Worm (Caenorhabditis elegans): ENCODE data around the gene idpa-3.

idpa-3 gene

DNA sequence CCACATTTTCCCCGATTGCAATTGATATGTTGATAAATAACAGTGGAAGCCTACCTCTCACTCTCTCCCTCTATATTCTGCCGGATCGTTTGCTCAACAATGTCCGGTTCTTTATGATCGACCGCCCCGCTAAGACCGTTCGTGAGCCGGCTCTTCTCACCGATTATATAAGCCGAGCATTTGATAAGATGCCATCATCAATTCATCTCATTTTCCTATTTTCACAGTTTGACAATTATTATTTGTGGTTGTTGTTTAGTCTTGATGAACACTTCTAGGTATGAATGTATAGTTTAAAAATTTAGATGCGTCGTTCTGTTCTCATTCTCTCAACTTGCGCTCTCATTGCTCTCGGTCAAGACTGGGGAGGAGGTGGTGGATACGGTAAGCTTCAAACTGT is at the start of gene idpa-3:
idpa-3 (plus strand) TSS at position 301 of the 400 bp plus-strand sequence.
- TF ChIP-seq blmp-1 (tag; optimal IDR thresholded peaks at IDR 0.05; ENCODE audit: insufficient read depth) (no peak), lin-11 (tag; optimal IDR thresholded peaks at IDR 0.05) (no peak), nhr-10 (tag; optimal IDR thresholded peaks at IDR 0.05) (no peak), ceh-16 (tag; optimal IDR thresholded peaks at IDR 0.05) (no peak), sma-9 (GFP tag; optimal IDR thresholded peaks at IDR 0.05) (no peak), sma-9 (tag; optimal IDR thresholded peaks at IDR 0.05) (no peak), dmd-4 (tag; optimal IDR thresholded peaks at IDR 0.05) (no peak), nhr-12 (tag; optimal IDR thresholded peaks at IDR 0.05) (no peak), nhr-77 (tag; optimal IDR thresholded peaks at IDR 0.05) (no peak), C34F6.9 (tag; optimal IDR thresholded peaks at IDR 0.05) (no peak), peb-1 (tag; optimal IDR thresholded peaks at IDR 0.05) (no peak), sem-4 (tag; optimal IDR thresholded peaks at IDR 0.05) (no peak)

DNA sequence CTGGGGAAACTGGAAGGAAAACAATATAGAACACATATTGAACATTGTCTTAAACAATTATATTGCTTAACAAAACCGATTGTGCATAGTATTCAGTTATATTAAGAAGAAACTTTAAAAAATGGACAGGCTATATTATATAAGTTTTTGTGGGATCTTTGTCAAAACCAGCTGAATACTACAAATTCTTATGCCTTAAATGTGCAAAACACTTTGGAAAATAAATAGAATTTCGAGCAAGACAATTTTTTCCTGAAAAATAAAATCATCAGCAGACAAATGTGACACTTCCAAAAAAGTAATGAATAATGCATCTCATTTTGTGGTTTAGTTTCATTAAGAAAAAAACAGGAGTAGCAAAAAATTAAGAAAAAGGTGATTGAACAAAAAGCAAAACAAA is 38.8 kb upstream of the idpa-3 start:
- no peak for TF ChIP-seq lsy-2 (tag; optimal IDR thresholded peaks at IDR 0.05)
- no peak for TF ChIP-seq sma-3 (GFP tag; optimal IDR thresholded peaks at IDR 0.05)
- TF ChIP-seq ceh-16 (tag; optimal IDR thresholded peaks at IDR 0.05), result no peak
- TF ChIP-seq mbf-1 (tag; optimal IDR thresholded peaks at IDR 0.05), result no peak
- TF ChIP-seq nhr-129 (tag; optimal IDR thresholded peaks at IDR 0.05), result no peak
- TF ChIP-seq fos-1 (tag; optimal IDR thresholded peaks at IDR 0.05), result no peak
- TF ChIP-seq nhr-6 (tag; optimal IDR thresholded peaks at IDR 0.05), result no peak
- TF ChIP-seq unc-39 (tag; optimal IDR thresholded peaks at IDR 0.05), result no peak
- TF ChIP-seq ZK546.5 (tag; optimal IDR thresholded peaks at IDR 0.05), result no peak
- no peak for TF ChIP-seq unc-62 (GFP tag; optimal IDR thresholded peaks at IDR 0.05)
- TF ChIP-seq unc-55 (GFP tag; optimal IDR thresholded peaks at IDR 0.05), result no peak
- TF ChIP-seq nhr-11 (tag; optimal IDR thresholded peaks at IDR 0.05), result no peak
- no peak for TF ChIP-seq gmeb-1 (tag; optimal IDR thresholded peaks at IDR 0.05)
- TF ChIP-seq ceh-82 (tag; optimal IDR thresholded peaks at IDR 0.05), result no peak
- TF ChIP-seq lin-11 (tag; optimal IDR thresholded peaks at IDR 0.05), result no peak
- no peak for TF ChIP-seq aly-2 (tag; optimal IDR thresholded peaks at IDR 0.05)
- no peak for TF ChIP-seq ztf-11 (tag; optimal IDR thresholded peaks at IDR 0.05)
- TF ChIP-seq alr-1 (tag; optimal IDR thresholded peaks at IDR 0.05), result no peak
- TF ChIP-seq nhr-10 (tag; optimal IDR thresholded peaks at IDR 0.05), result no peak

DNA sequence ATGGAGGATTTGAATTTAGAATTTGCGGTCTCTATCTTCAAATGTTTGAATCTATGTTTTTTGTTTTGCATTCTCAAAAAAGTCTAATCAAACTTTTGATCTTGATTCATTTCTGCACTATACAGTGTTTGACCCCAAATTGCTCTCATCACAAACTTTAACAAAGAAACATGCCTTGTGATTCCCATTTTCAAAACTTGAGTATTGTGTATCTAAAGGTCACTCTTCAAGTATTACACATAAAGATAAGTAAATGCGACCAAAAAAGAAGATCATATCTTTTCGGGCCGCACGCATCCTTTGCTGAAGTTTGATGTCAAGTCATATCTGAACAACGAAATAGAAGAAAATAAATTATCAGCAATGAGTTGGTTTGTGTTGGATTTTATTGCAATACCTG is 34.3 kb upstream of the idpa-3 start:
- TF ChIP-seq sma-9 (GFP tag; optimal IDR thresholded peaks at IDR 0.05) (peak; percentile 49), sma-9 (tag; optimal IDR thresholded peaks at IDR 0.05) (no peak), alr-1 (tag; optimal IDR thresholded peaks at IDR 0.05) (no peak), skn-1 (tag; optimal IDR thresholded peaks at IDR 0.05) (no peak), nhr-25 (tag; optimal IDR thresholded peaks at IDR 0.05) (peak; percentile 88), egl-27 (tag; optimal IDR thresholded peaks at IDR 0.05) (peak; percentile 3), ZK546.5 (tag; optimal IDR thresholded peaks at IDR 0.05) (no peak), Y55F3AM.14 (GFP tag; optimal IDR thresholded peaks at IDR 0.05) (no peak), unc-39 (tag; optimal IDR thresholded peaks at IDR 0.05) (no peak), nhr-77 (tag; optimal IDR thresholded peaks at IDR 0.05) (no peak), elt-3 (tag; optimal IDR thresholded peaks at IDR 0.05) (no peak), dmd-4 (tag; optimal IDR thresholded peaks at IDR 0.05) (no peak), ama-1 (optimal IDR thresholded peaks at IDR 0.05) (no peak), C34F6.9 (tag; optimal IDR thresholded peaks at IDR 0.05) (no peak), ztf-4 (tag; optimal IDR thresholded peaks at IDR 0.05) (no peak), snpc-4 (tag; optimal IDR thresholded peaks at IDR 0.05) (no peak), ztf-11 (tag; optimal IDR thresholded peaks at IDR 0.05) (no peak), F13H6.1 (tag; optimal IDR thresholded peaks at IDR 0.05) (no peak), peb-1 (tag; optimal IDR thresholded peaks at IDR 0.05) (no peak), nhr-11 (tag; optimal IDR thresholded peaks at IDR 0.05) (no peak), crh-2 (tag; optimal IDR thresholded peaks at IDR 0.05) (peak; percentile 11), nhr-6 (tag; optimal IDR thresholded peaks at IDR 0.05) (no peak), lin-11 (tag; optimal IDR thresholded peaks at IDR 0.05) (no peak), blmp-1 (tag; optimal IDR thresholded peaks at IDR 0.05; ENCODE audit: insufficient read depth) (peak; percentile 62), nhr-10 (tag; optimal IDR thresholded peaks at IDR 0.05) (no peak), nhr-237 (tag; optimal IDR thresholded peaks at IDR 0.05) (no peak), zag-1 (tag; optimal IDR thresholded peaks at IDR 0.05) (no peak), lin-39 (tag; optimal IDR thresholded peaks at IDR 0.05) (no peak), nhr-23 (tag; optimal IDR thresholded peaks at IDR 0.05) (no peak), mbf-1 (tag; optimal IDR thresholded peaks at IDR 0.05) (no peak), nhr-12 (tag; optimal IDR thresholded peaks at IDR 0.05) (no peak), ceh-16 (tag; optimal IDR thresholded peaks at IDR 0.05) (peak; percentile 75), ztf-1 (GFP tag; conservative IDR thresholded peaks at IDR 0.05) (no peak), gmeb-1 (tag; optimal IDR thresholded peaks at IDR 0.05) (no peak), unc-62 (GFP tag; optimal IDR thresholded peaks at IDR 0.05) (no peak), fos-1 (tag; optimal IDR thresholded peaks at IDR 0.05) (peak; percentile 13), mdl-1 (tag; optimal IDR thresholded peaks at IDR 0.05) (no peak), sem-4 (tag; optimal IDR thresholded peaks at IDR 0.05) (no peak), ceh-82 (tag; optimal IDR thresholded peaks at IDR 0.05) (no peak), mab-5 (tag; optimal IDR thresholded peaks at IDR 0.05) (no peak)

Measured in whole organism, L2 larva.